Worm (Caenorhabditis elegans) whole organism, L2 larva: ENCODE measurements around the gene pll-1.

Experiments
- F13H6.1 ChIP-seq: sonication (generic microtip); optimal IDR thresholded peaks from 2 replicates; lab custom pipeline; 2016; ENCODE audit warnings: missing genetic modification characterization, missing compliant biosample characterization
- ZK546.5 ChIP-seq: sonication (generic microtip); optimal IDR thresholded peaks from 2 replicates; lab custom pipeline; 2017; ENCODE audit warnings: missing biosample characterization, missing genetic modification characterization
- aly-2 ChIP-seq: fragments of 150-350 bp; optimal IDR thresholded peaks from 2 replicates; lab custom pipeline; 2014; ENCODE audit warnings: missing biosample characterization, missing genetic modification characterization
- ama-1 ChIP-seq: fragments of 150-350 bp; optimal IDR thresholded peaks from 2 replicates; lab custom pipeline; 2018; ENCODE audit warnings: inconsistent platforms
- ceh-16 ChIP-seq: fragments of 150-350 bp; optimal IDR thresholded peaks from 2 replicates; lab custom pipeline; 2014; ENCODE audit warnings: missing biosample characterization, missing genetic modification characterization
- fos-1 ChIP-seq: fragments of 150-350 bp; optimal IDR thresholded peaks from 2 replicates; lab custom pipeline; 2014; ENCODE audit warnings: missing biosample characterization, missing genetic modification characterization
- lin-13 ChIP-seq: fragments of 150-350 bp; optimal IDR thresholded peaks from 2 replicates; lab custom pipeline; 2014; ENCODE audit warnings: missing biosample characterization, missing genetic modification reagents, missing genetic modification characterization
- nhr-10 ChIP-seq: sonication (generic microtip); optimal IDR thresholded peaks from 2 replicates; lab custom pipeline; 2017; ENCODE audit warnings: missing biosample characterization, missing genetic modification characterization
- nhr-11 ChIP-seq: fragments of 150-350 bp; optimal IDR thresholded peaks from 2 replicates; lab custom pipeline; 2014; ENCODE audit warnings: missing biosample characterization, missing genetic modification characterization
- snpc-4 ChIP-seq: fragments of 150-350 bp; optimal IDR thresholded peaks from 2 replicates; lab custom pipeline; 2014; ENCODE audit warnings: missing biosample characterization, missing genetic modification characterization
- unc-39 ChIP-seq: fragments of 150-350 bp; optimal IDR thresholded peaks from 2 replicates; lab custom pipeline; 2014; ENCODE audit warnings: missing biosample characterization, missing genetic modification characterization
- unc-62 ChIP-seq: fragments of 150-350 bp; optimal IDR thresholded peaks from 2 replicates; lab custom pipeline; 2014; ENCODE audit warnings: missing biosample characterization, missing genetic modification reagents, missing genetic modification characterization
- ztf-4 ChIP-seq: fragments of 150-350 bp; optimal IDR thresholded peaks from 2 replicates; lab custom pipeline; 2014; ENCODE audit warnings: missing biosample characterization, missing genetic modification characterization

- no peak for TF ChIP-seq ZK546.5 (tag; lab: Kevin White, UChicago)
- TF ChIP-seq nhr-10, result no peak
- no peak for TF ChIP-seq aly-2 (tag; lab: Kevin White, UChicago)
- no peak for TF ChIP-seq nhr-11 (tag; lab: Kevin White, UChicago)
- no peak for TF ChIP-seq fos-1
- no peak for TF ChIP-seq unc-39 (tag; lab: Kevin White, UChicago)
- no peak for TF ChIP-seq ama-1
- no peak for TF ChIP-seq ztf-4 (tag; lab: Kevin White, UChicago)
- no peak for TF ChIP-seq lin-13 (GFP tag; lab: Kevin White, UChicago)
- no peak for TF ChIP-seq snpc-4
- no peak for TF ChIP-seq F13H6.1 (tag; lab: Kevin White, UChicago)
- TF ChIP-seq ceh-16, result no peak
- no peak for TF ChIP-seq unc-62
These were observed 7.6 kb upstream of the pll-1 start for ce11 chrIII:358106-358505.
